Fruit fly (Drosophila melanogaster): ENCODE data around the gene Dnaaf6.

Dnaaf6 gene

DNA sequence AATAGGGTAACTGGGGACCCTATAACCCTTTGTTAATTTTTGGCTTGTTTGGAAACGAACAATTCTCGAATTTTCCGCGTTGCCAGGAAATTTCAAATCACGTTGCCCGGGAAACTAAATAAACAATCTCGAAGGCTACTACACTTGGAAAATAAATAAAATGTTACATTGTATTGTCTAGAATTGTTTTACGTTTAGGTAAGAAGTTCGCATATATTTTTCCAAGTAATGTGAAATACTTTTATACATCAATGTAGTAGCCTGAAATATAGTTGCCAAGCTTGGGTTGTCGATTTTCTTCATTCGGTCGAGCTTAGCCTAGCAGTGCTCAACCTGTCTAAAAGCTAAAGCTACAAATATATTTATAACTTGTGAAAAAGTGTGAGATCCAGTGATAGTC, at the start of gene Dnaaf6:
Gene Dnaaf6 (plus strand): TSS at position 301 of the 400 bp plus-strand sequence.
- TF ChIP-seq CG17801 (GFP tag; optimal IDR thresholded peaks at IDR 0.05; ENCODE audit: partially characterized antibody): no peak

DNA sequence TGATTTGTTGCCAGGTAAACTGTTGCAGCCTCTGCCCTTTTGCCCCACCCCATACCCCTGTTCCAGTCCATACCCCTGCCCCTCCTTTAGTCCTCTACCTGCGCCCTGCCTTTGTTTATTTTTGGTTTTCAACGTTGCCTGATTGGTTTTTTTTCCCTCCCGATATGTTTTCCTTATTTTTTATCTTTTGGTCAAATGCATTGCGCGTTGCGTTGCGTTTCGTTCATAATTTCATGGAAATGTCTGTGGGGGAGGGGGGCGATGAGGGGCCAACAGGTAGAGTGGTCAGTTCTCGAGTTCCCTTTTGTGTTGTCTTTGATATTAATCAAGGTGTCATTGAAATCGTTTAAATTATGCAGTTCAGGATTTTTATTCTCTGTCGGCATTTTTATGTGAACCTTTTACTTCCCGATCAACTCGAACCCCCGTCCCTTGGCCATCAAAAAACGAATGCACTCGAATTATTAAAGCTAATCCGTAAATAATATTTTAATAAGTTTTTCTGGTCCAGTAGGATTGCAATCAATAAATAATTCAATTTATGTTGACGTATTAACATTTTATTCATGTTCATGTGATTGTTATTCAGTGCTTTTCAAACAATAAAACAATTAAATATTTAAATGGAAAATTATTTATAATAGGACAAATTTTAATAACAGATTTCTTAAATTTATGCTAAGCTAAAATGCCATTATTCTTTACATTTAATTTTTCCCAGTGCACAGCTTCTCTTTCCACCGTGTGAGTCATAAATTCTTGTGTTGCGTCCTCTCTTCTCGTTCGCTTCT, 49.6 kb upstream of the Dnaaf6 start:
- TF ChIP-seq CG17801 (GFP tag; optimal IDR thresholded peaks at IDR 0.05; ENCODE audit: partially characterized antibody): no peak

DNA sequence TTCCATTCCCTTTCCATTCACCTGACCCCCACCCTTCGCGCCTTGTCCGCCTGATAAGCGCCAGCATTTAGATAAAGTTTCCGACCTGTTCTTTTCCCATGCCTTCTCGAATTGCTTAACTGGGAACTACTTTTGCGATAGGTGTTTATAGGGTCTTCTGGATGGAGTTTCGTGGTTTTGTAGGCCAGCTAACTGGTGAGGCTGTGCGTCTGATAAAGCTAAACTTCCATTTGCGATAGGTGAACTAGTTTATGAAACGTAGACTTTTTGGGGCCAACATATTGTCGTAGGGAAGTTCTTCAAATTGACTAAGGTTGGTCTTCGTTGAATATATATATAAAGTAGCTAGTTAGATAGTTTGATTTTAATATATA, 49.0 kb upstream of the Dnaaf6 start:
- no peak for TF ChIP-seq CG17801 (GFP tag; optimal IDR thresholded peaks at IDR 0.05; ENCODE audit: partially characterized antibody)

DNA sequence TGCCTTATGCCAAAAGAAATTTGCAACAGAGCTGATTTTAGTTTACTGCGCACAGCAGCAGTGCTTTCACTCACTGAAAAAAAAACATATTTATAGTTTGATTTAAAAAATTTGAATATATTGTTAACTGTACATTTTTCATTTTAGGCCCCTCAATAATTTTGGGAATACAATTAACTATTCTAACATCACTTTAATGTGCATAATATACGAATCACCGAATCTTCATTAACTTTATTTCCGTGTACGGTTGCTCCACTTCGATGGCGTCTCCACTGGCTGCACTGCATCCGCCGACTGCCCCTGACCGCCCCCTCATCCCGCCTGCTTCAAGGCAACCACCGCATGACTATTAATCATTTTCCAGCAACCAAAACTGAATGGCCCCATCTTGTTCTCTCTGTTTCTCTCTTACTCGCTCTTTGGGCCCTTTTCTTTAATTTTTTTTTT, 47.8 kb upstream of the Dnaaf6 start:
- TF ChIP-seq CG17801 (GFP tag; optimal IDR thresholded peaks at IDR 0.05; ENCODE audit: partially characterized antibody): no peak

DNA sequence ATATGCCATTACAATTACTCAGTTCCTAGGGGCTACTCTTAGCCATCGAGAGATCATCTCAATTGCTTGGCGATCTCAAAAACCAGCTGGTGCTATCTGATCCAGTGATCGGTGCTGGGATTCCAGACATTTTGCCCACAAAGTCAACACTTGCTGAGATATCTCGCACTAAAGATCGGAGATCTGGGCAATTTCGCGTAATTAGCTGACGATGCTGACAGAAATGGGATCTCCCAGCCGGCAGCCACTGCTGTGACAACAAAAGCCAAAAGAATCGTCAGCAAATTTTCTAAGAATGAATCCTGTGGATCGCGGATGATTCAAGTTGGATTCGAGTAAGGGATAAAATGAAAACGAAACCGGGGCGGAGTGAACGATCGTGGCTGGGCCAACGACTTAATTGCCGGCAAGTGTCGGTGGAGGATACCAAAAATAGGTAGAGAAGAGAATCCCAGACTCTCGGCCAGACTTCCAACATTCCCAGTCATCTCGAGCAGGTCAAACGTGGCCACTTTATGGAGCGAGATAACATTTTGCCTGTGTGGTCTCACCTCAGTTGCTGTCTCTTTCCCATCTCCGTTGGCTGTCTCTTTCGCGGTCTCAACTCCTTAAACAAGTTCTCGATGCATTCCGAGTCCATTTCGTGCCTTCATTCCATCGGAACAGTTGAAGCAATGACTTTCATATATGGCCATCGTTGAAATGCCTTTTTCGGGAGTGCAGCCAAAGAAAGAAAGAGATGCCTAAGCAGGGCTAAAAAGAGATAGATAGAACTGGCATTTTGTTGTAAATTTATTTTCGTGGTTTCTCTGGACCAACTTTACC, 46.7 kb upstream of the Dnaaf6 start:
- no peak for TF ChIP-seq CG17801 (GFP tag; optimal IDR thresholded peaks at IDR 0.05; ENCODE audit: partially characterized antibody)

DNA sequence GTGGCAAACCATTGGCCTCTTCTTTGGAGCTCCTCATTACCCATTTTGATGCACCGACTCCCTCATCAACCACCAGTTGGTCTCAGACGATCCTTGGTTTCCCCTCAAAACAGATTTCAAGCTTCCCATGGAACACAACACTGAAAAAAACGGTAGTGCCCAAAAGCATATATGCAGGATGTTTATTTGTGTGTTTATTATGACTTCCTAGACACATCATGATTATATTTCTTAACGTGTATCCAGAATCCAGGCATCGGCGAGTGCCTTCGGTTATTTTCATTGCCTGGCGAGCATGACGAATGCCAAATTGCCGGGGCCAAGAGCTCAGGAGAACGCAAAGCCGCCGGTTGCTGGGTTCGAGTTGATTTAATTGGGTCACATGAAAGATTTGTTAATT, 44.8 kb upstream of the Dnaaf6 start:
- no peak for TF ChIP-seq CG17801 (GFP tag; optimal IDR thresholded peaks at IDR 0.05; ENCODE audit: partially characterized antibody)

DNA sequence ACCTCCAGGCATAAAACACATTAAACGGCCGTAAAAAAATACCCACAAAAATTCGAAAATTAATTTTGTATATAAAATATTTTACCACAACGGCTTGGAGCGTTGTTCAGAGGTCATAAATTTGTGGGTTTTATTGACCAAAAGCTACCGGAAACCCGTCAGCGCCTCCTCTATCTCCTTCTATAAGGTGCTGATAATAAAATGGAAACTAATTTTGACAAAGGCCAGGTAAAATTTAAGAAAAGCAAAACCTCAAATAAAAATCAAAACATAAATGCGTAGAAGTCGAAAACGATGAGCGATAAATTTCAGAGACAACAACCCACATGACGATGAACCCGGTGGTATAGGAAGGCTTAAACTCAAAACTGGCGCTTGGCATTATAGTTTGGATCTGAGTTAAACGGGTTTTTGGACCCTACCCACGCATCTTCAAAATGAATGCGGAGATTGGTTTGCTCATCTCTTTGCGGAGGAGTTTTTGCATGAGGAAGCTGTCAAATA, 43.7 kb upstream of the Dnaaf6 start:
- TF ChIP-seq CG17801 (GFP tag; optimal IDR thresholded peaks at IDR 0.05; ENCODE audit: partially characterized antibody): no peak

DNA sequence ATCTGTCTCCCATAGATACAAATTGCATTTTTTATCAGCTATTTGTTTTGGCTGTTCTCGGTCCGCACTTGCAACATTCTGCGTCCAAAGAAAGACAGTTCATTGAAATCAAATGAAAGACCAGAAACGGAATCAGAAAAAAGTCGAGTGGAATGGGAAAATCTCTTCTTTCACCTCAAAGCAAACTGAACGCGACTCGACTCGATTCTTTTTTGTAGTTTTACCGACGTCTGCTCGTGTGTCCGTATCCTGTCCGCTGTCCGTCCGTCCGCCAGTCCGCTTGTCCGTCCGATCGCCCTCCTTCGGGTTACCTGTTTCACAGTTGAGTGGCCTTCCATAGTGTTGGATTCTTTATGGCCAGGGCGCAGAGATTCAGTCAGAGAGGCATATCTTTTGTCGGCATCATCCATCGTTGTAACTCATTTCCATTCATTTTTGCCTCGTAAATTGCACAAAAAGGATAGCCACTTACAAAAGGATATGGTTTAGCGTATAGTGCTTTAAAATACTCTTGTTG, 42.5 kb upstream of the Dnaaf6 start:
- TF ChIP-seq CG17801 (GFP tag; optimal IDR thresholded peaks at IDR 0.05; ENCODE audit: partially characterized antibody): no peak

DNA sequence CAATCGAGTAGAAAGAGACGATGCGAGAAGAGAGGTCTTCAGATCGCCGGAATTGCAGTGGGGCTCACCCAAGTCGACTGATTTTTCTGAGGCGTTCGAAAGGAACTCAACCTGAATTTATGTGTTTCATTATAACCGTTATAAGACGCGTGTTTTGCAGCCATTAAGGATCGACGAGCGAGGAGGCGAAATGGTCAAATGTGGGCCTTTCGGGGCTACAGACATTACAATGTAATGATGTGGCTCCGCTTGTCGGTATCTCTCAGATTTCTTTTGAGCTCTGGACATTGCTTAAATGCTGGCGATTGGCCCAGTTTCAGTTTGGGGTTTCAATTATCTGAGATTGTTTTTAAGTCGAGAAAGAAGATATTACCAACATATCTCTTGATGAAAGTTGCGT, 41.7 kb upstream of the Dnaaf6 start:
- TF ChIP-seq CG17801 (GFP tag; optimal IDR thresholded peaks at IDR 0.05; ENCODE audit: partially characterized antibody): no peak

DNA sequence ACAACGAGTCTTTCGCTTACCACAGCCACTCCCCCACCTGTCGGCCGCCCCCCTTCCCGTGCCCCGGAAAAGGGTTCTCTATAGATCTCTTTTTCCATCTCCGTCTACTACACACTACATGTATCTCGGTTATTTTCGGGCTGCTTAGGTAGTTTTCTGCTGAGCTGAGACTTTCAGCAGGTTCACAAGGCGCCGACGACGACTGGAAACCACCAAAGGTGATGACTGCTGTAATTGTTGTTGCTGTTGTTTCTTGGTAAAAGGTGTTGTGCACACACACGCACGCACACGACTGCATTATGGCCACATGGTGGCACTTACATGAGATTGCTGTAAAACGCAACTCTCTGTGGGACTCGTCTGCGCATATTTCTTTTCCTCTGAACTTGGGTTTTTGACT, 40.9 kb upstream of the Dnaaf6 start:
- TF ChIP-seq CG17801 (GFP tag; optimal IDR thresholded peaks at IDR 0.05; ENCODE audit: partially characterized antibody): no peak

DNA sequence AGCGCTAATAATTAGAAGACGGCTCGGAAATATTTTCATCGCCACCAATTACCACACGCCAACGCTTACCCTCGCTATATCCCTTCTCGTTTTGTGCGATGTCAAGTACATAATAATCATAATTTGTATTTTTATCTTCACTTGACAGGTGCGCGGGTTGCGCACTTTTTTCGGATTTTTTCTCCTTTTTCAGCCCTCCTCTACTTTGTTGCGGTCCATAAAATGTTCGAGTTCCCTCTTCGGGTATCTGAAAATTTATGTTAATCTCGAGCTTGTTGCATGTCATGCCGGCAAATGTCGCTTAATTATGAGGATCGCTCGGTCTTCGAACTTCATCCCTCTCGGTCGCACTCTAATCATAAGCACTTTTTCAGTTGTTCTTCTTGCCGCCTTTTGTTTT, 39.4 kb upstream of the Dnaaf6 start:
- TF ChIP-seq CG17801 (GFP tag; optimal IDR thresholded peaks at IDR 0.05; ENCODE audit: partially characterized antibody): no peak

DNA sequence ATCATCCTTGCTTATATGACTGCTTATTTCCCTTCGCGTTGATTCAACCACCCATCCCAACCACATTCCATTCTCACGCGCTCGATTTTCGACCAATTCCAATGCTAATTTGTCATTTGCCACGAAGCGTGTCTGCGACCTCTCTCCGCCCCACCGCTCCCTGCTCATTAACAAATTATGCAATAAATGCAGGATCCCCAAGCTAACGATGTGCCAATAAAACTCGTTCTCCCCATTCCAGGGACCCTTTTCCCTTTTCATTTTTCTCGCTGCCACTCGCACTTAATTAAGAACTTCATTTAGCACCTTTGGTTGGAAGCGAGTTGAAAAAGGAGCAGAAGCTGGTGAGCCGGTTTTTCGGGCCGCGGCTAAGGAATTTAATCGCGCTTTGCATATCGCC, 38.6 kb upstream of the Dnaaf6 start:
- no peak for TF ChIP-seq CG17801 (GFP tag; optimal IDR thresholded peaks at IDR 0.05; ENCODE audit: partially characterized antibody)

DNA sequence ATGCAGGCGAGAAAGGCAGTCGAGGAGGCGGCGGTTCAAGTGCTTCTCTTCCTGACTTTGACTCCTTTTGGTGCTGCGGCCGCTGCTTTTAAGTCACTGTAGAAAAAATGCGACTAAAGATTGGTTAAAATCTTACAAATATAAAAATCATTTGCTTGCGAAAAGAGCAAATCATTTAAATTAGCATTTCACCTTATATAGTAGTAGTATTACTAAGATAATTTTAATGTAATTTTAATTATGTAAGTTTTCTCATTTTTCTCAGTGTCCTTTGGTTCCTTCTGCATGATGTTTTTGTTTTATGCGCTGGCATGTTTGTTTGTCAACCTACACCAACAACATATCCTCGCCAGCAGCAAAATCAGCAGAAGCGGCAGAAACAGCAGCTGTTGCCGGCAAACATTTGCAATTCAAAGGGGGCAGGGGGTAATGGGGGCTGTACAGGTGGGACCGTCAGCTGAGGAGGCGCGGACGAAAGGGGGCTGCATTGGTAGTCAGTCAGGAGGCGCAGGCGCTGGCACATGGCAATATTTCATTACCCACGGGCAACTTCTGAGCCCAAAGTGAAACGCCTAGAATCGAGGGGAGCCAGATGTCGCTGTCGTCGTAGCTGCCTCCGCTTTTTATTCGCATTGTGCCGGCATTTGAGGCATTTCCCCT, 37.2 kb upstream of the Dnaaf6 start:
- TF ChIP-seq CG17801 (GFP tag; optimal IDR thresholded peaks at IDR 0.05; ENCODE audit: partially characterized antibody): no peak

DNA sequence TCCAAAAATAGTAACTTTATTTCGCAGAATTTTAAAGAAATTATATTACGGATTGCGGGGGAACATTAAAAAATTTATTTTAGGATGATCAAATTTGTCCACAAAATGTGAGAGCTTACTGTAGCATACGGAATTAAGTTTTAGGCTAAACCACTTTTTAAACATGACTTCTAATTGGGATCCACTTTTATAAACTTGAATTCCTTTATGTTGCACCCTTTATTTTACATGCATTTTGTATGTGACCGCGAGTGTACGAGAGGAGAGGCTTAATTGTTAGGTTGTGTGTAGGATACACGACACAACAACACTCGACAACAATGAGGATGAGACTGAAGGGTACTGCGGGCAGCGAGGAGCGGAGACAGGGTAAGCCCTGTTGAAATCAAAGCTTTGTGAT, 35.6 kb upstream of the Dnaaf6 start:
- TF ChIP-seq CG17801 (GFP tag; optimal IDR thresholded peaks at IDR 0.05; ENCODE audit: partially characterized antibody): no peak

DNA sequence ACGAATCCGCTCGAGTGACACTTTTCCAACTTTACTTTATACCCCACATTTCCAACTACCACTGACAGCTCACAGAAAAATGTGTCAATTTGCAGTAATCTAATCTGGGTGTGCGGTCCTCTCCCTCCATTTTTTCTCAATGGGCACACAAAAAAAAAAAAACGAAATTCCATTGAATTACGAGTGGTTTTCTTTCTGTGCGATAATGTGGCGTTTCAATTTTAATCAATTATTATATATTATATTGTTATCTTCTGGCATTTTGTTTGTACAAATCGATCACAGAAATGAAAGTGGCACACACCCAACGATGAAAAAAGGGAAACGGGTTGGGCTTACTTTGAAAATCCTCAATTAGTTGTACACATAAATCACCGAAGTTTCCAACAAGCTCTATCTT, 34.2 kb upstream of the Dnaaf6 start:
- TF ChIP-seq CG17801 (GFP tag; optimal IDR thresholded peaks at IDR 0.05; ENCODE audit: partially characterized antibody): no peak

Data from ovary, adult (tissue).